Worm (Caenorhabditis elegans): ENCODE results near the gene mrp-2.

Gene mrp-2

DNA sequence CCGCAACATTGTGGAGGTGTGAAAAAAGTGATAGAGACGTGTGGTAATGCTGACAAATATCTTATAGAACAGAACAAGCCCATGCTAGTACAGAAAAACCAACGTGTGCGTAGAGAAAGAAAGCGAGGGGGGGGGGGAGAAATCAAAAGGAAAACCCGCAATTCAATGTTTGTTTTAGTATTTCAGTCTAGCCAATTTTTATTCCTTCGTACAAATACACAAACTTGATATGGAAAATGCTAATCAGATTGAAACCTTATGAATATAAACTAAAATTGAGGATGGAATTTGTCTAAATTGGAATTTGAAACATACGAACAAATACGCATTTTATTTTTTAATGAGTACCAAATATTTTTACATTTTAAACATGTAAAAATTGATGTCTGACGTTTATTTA, 15.3 kb upstream of the mrp-2 start, which contains the start of gene mrp-1:
TSS of gene mrp-1 (minus strand) at position 101 of the 400 bp plus-strand sequence.
- no peak for TF ChIP-seq ceh-34 (tag; optimal IDR thresholded peaks at IDR 0.05)
- TF ChIP-seq K09A11.1 (tag; optimal IDR thresholded peaks at IDR 0.05; ENCODE audit: insufficient read depth): no peak
- TF ChIP-seq elt-2 (tag; optimal IDR thresholded peaks at IDR 0.05): no peak
- TF ChIP-seq ceh-22 (tag; optimal IDR thresholded peaks at IDR 0.05): no peak
- no peak for TF ChIP-seq ceh-6 (GFP tag; optimal IDR thresholded peaks at IDR 0.05)
- no peak for TF ChIP-seq ceh-14 (tag; optimal IDR thresholded peaks at IDR 0.05)
- TF ChIP-seq ceh-30 (tag; optimal IDR thresholded peaks at IDR 0.05): no peak
- TF ChIP-seq mec-3 (tag; optimal IDR thresholded peaks at IDR 0.05; ENCODE audit: borderline replicate concordance): no peak
- no peak for TF ChIP-seq sdc-2 (tag; optimal IDR thresholded peaks at IDR 0.05)
- TF ChIP-seq C38D4.7 (GFP tag; optimal IDR thresholded peaks at IDR 0.05): no peak
- TF ChIP-seq lim-6 (tag; optimal IDR thresholded peaks at IDR 0.05): no peak
- no peak for TF ChIP-seq madf-2 (tag; optimal IDR thresholded peaks at IDR 0.05)
- TF ChIP-seq unc-3 (GFP tag; conservative IDR thresholded peaks at IDR 0.05): no peak
- no peak for TF ChIP-seq unc-3 (tag; optimal IDR thresholded peaks at IDR 0.05)
- no peak for TF ChIP-seq ceh-48 (tag; optimal IDR thresholded peaks at IDR 0.05)
- TF ChIP-seq sox-2 (GFP tag; IDR thresholded peaks at IDR 0.05): no peak
- TF ChIP-seq elt-4 (tag; optimal IDR thresholded peaks at IDR 0.05): no peak
- no peak for TF ChIP-seq odd-2 (tag; optimal IDR thresholded peaks at IDR 0.05)

DNA sequence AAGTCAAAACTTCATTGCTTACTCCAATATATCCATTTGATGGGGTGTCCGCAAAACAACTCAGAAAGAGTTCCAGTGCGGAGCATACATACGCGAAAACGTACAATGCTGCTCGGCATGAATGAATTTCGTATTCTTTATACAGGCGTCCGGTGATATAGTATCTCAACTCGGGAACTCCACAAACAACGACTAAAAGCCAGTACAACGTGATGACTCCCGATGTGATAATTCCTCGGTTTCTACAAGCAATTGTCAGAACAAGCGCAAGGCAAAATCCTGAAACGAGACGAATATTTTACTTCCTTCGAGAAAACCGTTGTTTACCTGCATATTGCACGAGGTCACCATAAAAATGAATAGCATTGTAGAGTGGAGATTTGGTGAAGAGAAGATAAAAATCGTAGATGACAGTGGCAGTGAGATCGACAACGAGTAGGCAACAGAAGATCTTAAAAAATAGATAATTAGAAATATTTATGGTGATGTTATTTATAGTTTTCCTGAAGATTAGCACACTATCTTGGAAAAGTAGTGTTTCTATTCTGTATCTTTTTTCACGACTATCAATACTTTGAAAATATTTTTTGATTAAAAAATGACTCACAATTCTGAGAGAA, 13.2 kb upstream of the mrp-2 start:
- TF ChIP-seq unc-55 (GFP tag; optimal IDR thresholded peaks at IDR 0.05) (no peak), dmd-4 (tag; optimal IDR thresholded peaks at IDR 0.05; ENCODE audit: borderline replicate concordance) (no peak), nhr-232 (tag; optimal IDR thresholded peaks at IDR 0.05) (no peak), ceh-19 (GFP tag; optimal IDR thresholded peaks at IDR 0.05) (no peak), unc-3 (GFP tag; conservative IDR thresholded peaks at IDR 0.05) (no peak), unc-3 (tag; optimal IDR thresholded peaks at IDR 0.05) (no peak)

DNA sequence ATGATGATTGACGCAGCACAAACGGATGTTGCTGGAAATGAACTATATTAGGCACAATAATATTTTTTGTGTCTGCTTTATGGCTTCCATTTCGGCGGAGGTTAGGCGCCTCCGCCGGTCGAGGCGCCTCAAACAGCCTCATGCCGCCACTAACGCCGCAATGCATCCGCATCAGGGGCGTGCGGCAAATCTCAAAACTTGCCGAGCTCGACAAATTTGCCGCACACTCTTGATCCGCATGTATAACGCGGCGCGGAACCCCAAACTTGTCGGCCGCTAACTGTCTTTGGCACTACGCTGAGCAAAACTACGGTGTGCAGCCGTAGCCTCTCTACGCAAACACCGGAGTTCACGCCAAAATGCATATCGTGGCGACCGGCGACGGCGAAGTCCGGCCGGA, 9.3 kb upstream of the mrp-2 start:
- TF ChIP-seq ceh-14 (tag; optimal IDR thresholded peaks at IDR 0.05) (no peak), gmeb-2 (tag; optimal IDR thresholded peaks at IDR 0.05) (no peak), pqm-1 (tag; optimal IDR thresholded peaks at IDR 0.05) (no peak), elt-4 (tag; optimal IDR thresholded peaks at IDR 0.05) (no peak), C38D4.7 (GFP tag; optimal IDR thresholded peaks at IDR 0.05) (no peak), dmd-4 (tag; optimal IDR thresholded peaks at IDR 0.05; ENCODE audit: borderline replicate concordance) (no peak), unc-3 (GFP tag; conservative IDR thresholded peaks at IDR 0.05) (no peak), unc-3 (tag; optimal IDR thresholded peaks at IDR 0.05) (no peak), K09A11.1 (tag; optimal IDR thresholded peaks at IDR 0.05; ENCODE audit: insufficient read depth) (no peak), unc-42 (tag; optimal IDR thresholded peaks at IDR 0.05) (no peak), K02D7.2 (tag; optimal IDR thresholded peaks at IDR 0.05) (no peak), odd-2 (tag; optimal IDR thresholded peaks at IDR 0.05) (no peak), pax-1 (tag; optimal IDR thresholded peaks at IDR 0.05) (no peak), pros-1 (tag; optimal IDR thresholded peaks at IDR 0.05) (no peak), hlh-6 (tag; optimal IDR thresholded peaks at IDR 0.05) (no peak), ceh-48 (tag; optimal IDR thresholded peaks at IDR 0.05) (no peak), sox-2 (GFP tag; IDR thresholded peaks at IDR 0.05) (no peak), fax-1 (tag; optimal IDR thresholded peaks at IDR 0.05) (no peak), ceh-22 (tag; optimal IDR thresholded peaks at IDR 0.05) (no peak)

DNA sequence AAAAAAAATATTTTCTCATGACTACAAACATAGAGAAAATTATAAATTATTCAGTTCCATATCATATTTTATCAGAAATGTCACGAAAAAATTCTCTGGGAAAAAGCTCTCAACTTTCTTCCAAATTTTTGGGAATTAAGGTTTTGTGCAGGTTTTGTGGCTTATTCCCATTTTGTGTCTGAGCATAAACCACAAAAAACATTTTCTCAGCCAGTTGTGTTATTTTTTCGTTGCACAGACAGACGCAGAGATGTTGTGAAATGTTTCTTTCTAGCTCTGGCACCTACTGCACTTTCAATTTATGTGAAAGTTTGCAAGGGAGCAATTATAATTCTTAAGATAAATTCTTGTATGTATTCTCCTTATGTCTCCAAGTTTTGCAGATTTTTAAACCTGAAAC, 2.6 kb upstream of the mrp-2 start:
- TF ChIP-seq gmeb-2 (tag; optimal IDR thresholded peaks at IDR 0.05) (no peak), Y22D7AL.16 (tag; optimal IDR thresholded peaks at IDR 0.05) (no peak), ama-1 (optimal IDR thresholded peaks at IDR 0.05) (no peak), lim-6 (tag; optimal IDR thresholded peaks at IDR 0.05) (no peak), ets-4 (tag; optimal IDR thresholded peaks at IDR 0.05) (no peak), ref-2 (tag; optimal IDR thresholded peaks at IDR 0.05) (no peak), unc-3 (GFP tag; conservative IDR thresholded peaks at IDR 0.05) (no peak), unc-3 (tag; optimal IDR thresholded peaks at IDR 0.05) (no peak)

DNA sequence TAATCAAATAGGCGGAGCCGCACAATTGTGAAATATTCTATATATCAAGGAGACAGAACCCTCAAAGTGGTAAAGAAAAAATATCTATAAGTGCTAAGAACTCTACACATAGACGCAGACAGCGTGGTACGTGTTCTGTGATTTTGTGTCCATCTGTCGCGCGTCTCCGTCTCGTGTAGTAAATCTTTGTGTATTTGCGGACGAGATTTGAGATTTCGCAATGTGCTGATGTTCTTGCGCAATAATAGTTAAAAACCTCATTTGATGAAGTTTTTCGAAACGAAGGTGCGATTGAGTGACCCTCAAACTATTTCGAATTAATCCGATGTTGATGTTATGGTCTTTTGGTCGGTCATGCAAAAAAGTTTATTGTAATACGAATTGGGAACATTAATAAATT, 769 bp upstream of the mrp-2 start:
- TF ChIP-seq ceh-45 (GFP tag; IDR thresholded peaks at IDR 0.05) (no peak), ceh-19 (GFP tag; optimal IDR thresholded peaks at IDR 0.05) (no peak), unc-42 (tag; optimal IDR thresholded peaks at IDR 0.05) (no peak), nfya-1 (tag; optimal IDR thresholded peaks at IDR 0.05) (no peak), zip-5 (tag; optimal IDR thresholded peaks at IDR 0.05) (no peak), dmd-4 (tag; optimal IDR thresholded peaks at IDR 0.05; ENCODE audit: borderline replicate concordance) (no peak), ceh-30 (tag; optimal IDR thresholded peaks at IDR 0.05) (no peak), madf-2 (tag; optimal IDR thresholded peaks at IDR 0.05) (no peak), syd-9 (tag; optimal IDR thresholded peaks at IDR 0.05) (no peak), lim-6 (tag; optimal IDR thresholded peaks at IDR 0.05) (no peak), tbx-7 (tag; optimal IDR thresholded peaks at IDR 0.05) (no peak), elt-4 (tag; optimal IDR thresholded peaks at IDR 0.05) (no peak), ama-1 (optimal IDR thresholded peaks at IDR 0.05) (no peak), mec-3 (tag; optimal IDR thresholded peaks at IDR 0.05; ENCODE audit: borderline replicate concordance) (no peak), sox-4 (tag; optimal IDR thresholded peaks at IDR 0.05) (no peak)
